In genomic region chrII:1663516-1663915, ce11 we compare ENCODE assay signal across 2 worm cellular contexts.
TF ChIP-seq lines count a peak whose summit lies in the region.

Gene duxl-1, plus strand, starts transcription at chrII:1663699.

TF ChIP-seq in whole organism, L1 larva, 84 proteins besides CTCF, POLR2A, EP300 and RAD21 (continued from another document):
- TF ChIP-seq C34B4.2 (tag; optimal IDR thresholded peaks at IDR 0.05; lab: Kevin White, UChicago), result no peak
- no peak for TF ChIP-seq pqm-1 (tag; optimal IDR thresholded peaks at IDR 0.05; lab: Kevin White, UChicago)
- TF ChIP-seq pag-3 (tag; optimal IDR thresholded peaks at IDR 0.05; lab: Kevin White, UChicago; ENCODE audit: borderline replicate concordance, insufficient read depth), result no peak
- no peak for TF ChIP-seq nhr-19 (GFP tag; conservative IDR thresholded peaks at IDR 0.05; lab: Robert Waterston, UW)
- TF ChIP-seq C16A3.4 (tag; optimal IDR thresholded peaks at IDR 0.05; lab: Kevin White, UChicago), result no peak
- TF ChIP-seq snu-23 (GFP tag; optimal IDR thresholded peaks at IDR 0.05; lab: Kevin White, UChicago), result no peak
- no peak for TF ChIP-seq ztf-4 (tag; optimal IDR thresholded peaks at IDR 0.05; lab: Kevin White, UChicago)
- TF ChIP-seq lir-3 (tag; optimal IDR thresholded peaks at IDR 0.05; lab: Kevin White, UChicago; ENCODE audit: poor library complexity), result no peak
- TF ChIP-seq nhr-84 (tag; optimal IDR thresholded peaks at IDR 0.05; lab: Kevin White, UChicago), result no peak
- no peak for TF ChIP-seq egl-27 (tag; optimal IDR thresholded peaks at IDR 0.05; lab: Kevin White, UChicago)
- TF ChIP-seq sup-37 (GFP tag; optimal IDR thresholded peaks at IDR 0.05; lab: Kevin White, UChicago), result no peak
- peak in 2 of 3 experiments; percentile 7 to 15 for TF ChIP-seq dpl-1 (GFP tag; optimal IDR thresholded peaks at IDR 0.05; lab: Kevin White, UChicago)
- peak in 1 of 3 experiments; percentile 9 for TF ChIP-seq ceh-82 (tag; optimal IDR thresholded peaks at IDR 0.05; lab: Kevin White, UChicago)
- TF ChIP-seq grh-1 (GFP tag; IDR thresholded peaks at IDR 0.05; lab: Robert Waterston, UW), result no peak
- TF ChIP-seq ces-1 (GFP tag; optimal IDR thresholded peaks at IDR 0.05; lab: Kevin White, UChicago), result no peak
- no peak for TF ChIP-seq unc-86 (tag; optimal IDR thresholded peaks at IDR 0.05; lab: Kevin White, UChicago)
- no peak for TF ChIP-seq ceh-88 (GFP tag; IDR thresholded peaks at IDR 0.05; lab: Robert Waterston, UW)
- TF ChIP-seq isw-1 (GFP tag; IDR thresholded peaks at IDR 0.05; lab: Robert Waterston, UW), result no peak
- no peak for TF ChIP-seq nhr-237 (tag; optimal IDR thresholded peaks at IDR 0.05; lab: Kevin White, UChicago)
- no peak for TF ChIP-seq mab-9 (GFP tag; IDR thresholded peaks at IDR 0.05; lab: Robert Waterston, UW)
- no peak for TF ChIP-seq unc-130 (tag; optimal IDR thresholded peaks at IDR 0.05; lab: Kevin White, UChicago)
- TF ChIP-seq lin-13 (GFP tag; optimal IDR thresholded peaks at IDR 0.05; lab: Kevin White, UChicago), result no peak
- TF ChIP-seq fkh-10 (GFP tag; optimal IDR thresholded peaks at IDR 0.05; lab: Kevin White, UChicago), result no peak
- no peak for TF ChIP-seq irx-1 (tag; optimal IDR thresholded peaks at IDR 0.05; lab: Kevin White, UChicago)
- TF ChIP-seq aha-1 (tag; optimal IDR thresholded peaks at IDR 0.05; lab: Kevin White, UChicago), result no peak
- no peak for TF ChIP-seq tbx-2 (tag; optimal IDR thresholded peaks at IDR 0.05; lab: Kevin White, UChicago)
- TF ChIP-seq nhr-28 (tag; optimal IDR thresholded peaks at IDR 0.05; lab: Kevin White, UChicago), result no peak
- TF ChIP-seq nhr-90 (tag; optimal IDR thresholded peaks at IDR 0.05; lab: Kevin White, UChicago; ENCODE audit: poor library complexity), result peak; percentile 21
- TF ChIP-seq mef-2 (tag; optimal IDR thresholded peaks at IDR 0.05; lab: Kevin White, UChicago), result no peak
- TF ChIP-seq hlh-4 (tag; optimal IDR thresholded peaks at IDR 0.05; lab: Kevin White, UChicago), result no peak
- TF ChIP-seq snpc-4 (tag; optimal IDR thresholded peaks at IDR 0.05; lab: Kevin White, UChicago), result no peak
- TF ChIP-seq nhr-47 (tag; optimal IDR thresholded peaks at IDR 0.05; lab: Kevin White, UChicago), result no peak
- TF ChIP-seq rnt-1 (tag; optimal IDR thresholded peaks at IDR 0.05; lab: Kevin White, UChicago), result peak; percentile 24
- TF ChIP-seq nhr-20 (tag; optimal IDR thresholded peaks at IDR 0.05; lab: Kevin White, UChicago), result peak; percentile 13
- no peak for TF ChIP-seq sox-4 (tag; optimal IDR thresholded peaks at IDR 0.05; lab: Kevin White, UChicago)
- no peak for TF ChIP-seq lin-15B (tag; optimal IDR thresholded peaks at IDR 0.05; lab: Kevin White, UChicago)
- peak in 1 of 2 experiments; percentile 37 for TF ChIP-seq efl-1 (optimal IDR thresholded peaks at IDR 0.05; lab: Kevin White, UChicago)
- peak in 1 of 2 experiments; percentile 2 for TF ChIP-seq efl-1 (GFP tag; optimal IDR thresholded peaks at IDR 0.05 in 1 of 2; lab: Kevin White, UChicago)
- TF ChIP-seq sptf-1 (tag; optimal IDR thresholded peaks at IDR 0.05; lab: Kevin White, UChicago), result no peak
- TF ChIP-seq jun-1 (tag; optimal IDR thresholded peaks at IDR 0.05; lab: Kevin White, UChicago), result no peak
- TF ChIP-seq elt-3 (tag; optimal IDR thresholded peaks at IDR 0.05; lab: Kevin White, UChicago), result no peak
- no peak for TF ChIP-seq nhr-77 (tag; optimal IDR thresholded peaks at IDR 0.05; lab: Kevin White, UChicago)
- no peak for TF ChIP-seq fkh-8 (tag; optimal IDR thresholded peaks at IDR 0.05; lab: Kevin White, UChicago)
- no peak for TF ChIP-seq tlp-1 (tag; optimal IDR thresholded peaks at IDR 0.05; lab: Kevin White, UChicago)
- TF ChIP-seq nhr-76 (tag; optimal IDR thresholded peaks at IDR 0.05; lab: Kevin White, UChicago), result no peak
- TF ChIP-seq aly-2 (tag; optimal IDR thresholded peaks at IDR 0.05; lab: Kevin White, UChicago), result no peak
- no peak for TF ChIP-seq lin-39 (tag; optimal IDR thresholded peaks at IDR 0.05; lab: Kevin White, UChicago)
- TF ChIP-seq pax-3 (tag; optimal IDR thresholded peaks at IDR 0.05; lab: Kevin White, UChicago), result no peak
- TF ChIP-seq egl-13 (tag; optimal IDR thresholded peaks at IDR 0.05; lab: Kevin White, UChicago), result no peak
- no peak for TF ChIP-seq ama-1 (optimal IDR thresholded peaks at IDR 0.05; lab: Kevin White, UChicago)
- TF ChIP-seq vab-15 (tag; optimal IDR thresholded peaks at IDR 0.05; lab: Kevin White, UChicago), result no peak
- no peak for TF ChIP-seq blmp-1 (tag; optimal IDR thresholded peaks at IDR 0.05; lab: Kevin White, UChicago)
- peak in 1 of 2 experiments; percentile 12 for TF ChIP-seq mdl-1 (tag; optimal IDR thresholded peaks at IDR 0.05; lab: Kevin White, UChicago)
- TF ChIP-seq unc-62 (GFP tag; optimal IDR thresholded peaks at IDR 0.05; lab: Kevin White, UChicago), result no peak
- no peak for TF ChIP-seq ceh-90 (tag; optimal IDR thresholded peaks at IDR 0.05; lab: Kevin White, UChicago)
- no peak for TF ChIP-seq ets-5 (GFP tag; IDR thresholded peaks at IDR 0.05; lab: Robert Waterston, UW)
- TF ChIP-seq elt-2 (tag; optimal IDR thresholded peaks at IDR 0.05; lab: Kevin White, UChicago), result peak; percentile 3
- TF ChIP-seq mep-1 (tag; optimal IDR thresholded peaks at IDR 0.05; lab: Kevin White, UChicago), result peak; percentile 18
- peak; percentile 7 for TF ChIP-seq nhr-85 (tag; lab: Kevin White, UChicago)
- no peak for TF ChIP-seq efl-3 (GFP tag; optimal IDR thresholded peaks at IDR 0.05; lab: Kevin White, UChicago)
- no peak for TF ChIP-seq swsn-7 (tag; optimal IDR thresholded peaks at IDR 0.05; lab: Kevin White, UChicago)
- no peak for TF ChIP-seq Y116A8C.19 (tag; optimal IDR thresholded peaks at IDR 0.05; lab: Kevin White, UChicago; ENCODE audit: borderline replicate concordance)
- no peak for TF ChIP-seq nhr-12 (tag; optimal IDR thresholded peaks at IDR 0.05; lab: Kevin White, UChicago)
- TF ChIP-seq C04F5.9 (tag; optimal IDR thresholded peaks at IDR 0.05; lab: Kevin White, UChicago), result no peak
- no peak for TF ChIP-seq unc-30 (tag; optimal IDR thresholded peaks at IDR 0.05; lab: Kevin White, UChicago)
- TF ChIP-seq ceh-63 (GFP tag; optimal IDR thresholded peaks at IDR 0.05; lab: Kevin White, UChicago), result no peak
- TF ChIP-seq unc-98 (GFP tag; IDR thresholded peaks at IDR 0.05; lab: Robert Waterston, UW), result no peak

TF ChIP-seq in whole organism, L3 larva, 47 proteins besides CTCF, POLR2A, EP300 and RAD21 (continued from another document):
- TF ChIP-seq nhr-25 (tag; optimal IDR thresholded peaks at IDR 0.05; lab: Kevin White, UChicago), result peak; percentile 9
- TF ChIP-seq lin-15B (tag; optimal IDR thresholded peaks at IDR 0.05; lab: Kevin White, UChicago), result peak; percentile 6
- no peak for TF ChIP-seq jun-1 (tag; optimal IDR thresholded peaks at IDR 0.05; lab: Kevin White, UChicago)
- TF ChIP-seq skn-1 (tag; optimal IDR thresholded peaks at IDR 0.05; lab: Kevin White, UChicago), result no peak
